Worm (Caenorhabditis elegans): ENCODE data around the gene F32H5.1.

Gene F32H5.1

DNA sequence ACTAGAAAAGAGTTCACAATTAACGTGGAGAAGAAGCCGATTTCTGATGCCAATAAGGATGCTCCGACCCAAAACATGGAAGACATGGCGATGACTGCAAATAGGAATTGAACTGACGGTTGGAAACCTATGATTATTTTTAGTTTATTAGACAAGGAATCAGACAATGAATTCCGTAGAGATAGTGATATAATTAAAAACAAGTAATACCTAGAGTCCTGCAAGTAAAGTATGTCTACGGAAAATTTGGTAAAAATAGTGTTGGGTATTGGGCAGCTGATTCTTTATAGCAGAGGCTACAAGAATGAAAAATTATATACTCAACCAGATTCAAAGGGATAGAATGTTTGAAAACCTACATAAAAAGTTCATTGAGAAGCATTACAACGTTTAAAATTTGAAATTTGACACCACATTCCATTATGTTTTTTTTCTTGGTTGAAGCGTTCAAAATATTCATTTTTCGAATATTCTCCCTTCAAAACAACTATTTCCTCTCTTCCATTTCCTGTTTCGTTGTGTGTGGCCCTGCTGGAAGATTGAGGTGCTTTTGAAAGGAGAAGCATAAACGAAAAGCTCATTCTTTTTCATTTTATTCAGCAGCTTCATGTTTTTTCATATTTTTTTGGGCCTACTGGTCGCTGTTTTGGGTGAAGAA is 18.1 kb downstream of the F32H5.1 start, which contains the start of the genes str-4 and lgc-48:
Gene str-4, minus strand, starts transcription at position 101 of the 658 bp plus-strand sequence.
Gene lgc-48, plus strand, starts transcription at position 608 of the 658 bp plus-strand sequence.
- TF ChIP-seq dmd-6 (GFP tag; IDR thresholded peaks at IDR 0.05) (no peak), spr-3 (GFP tag; optimal IDR thresholded peaks at IDR 0.05) (no peak), unc-62 (GFP tag; optimal IDR thresholded peaks at IDR 0.05 in 1 of 2) (peak in 1 of 2 experiments; percentile 11), unc-62 (tag; optimal IDR thresholded peaks at IDR 0.05) (no peak), vab-7 (GFP tag; IDR thresholded peaks at IDR 0.05) (no peak), lin-39 (tag; optimal IDR thresholded peaks at IDR 0.05) (no peak), nhr-102 (tag; optimal IDR thresholded peaks at IDR 0.05) (no peak), nhr-28 (tag; optimal IDR thresholded peaks at IDR 0.05) (no peak)

DNA sequence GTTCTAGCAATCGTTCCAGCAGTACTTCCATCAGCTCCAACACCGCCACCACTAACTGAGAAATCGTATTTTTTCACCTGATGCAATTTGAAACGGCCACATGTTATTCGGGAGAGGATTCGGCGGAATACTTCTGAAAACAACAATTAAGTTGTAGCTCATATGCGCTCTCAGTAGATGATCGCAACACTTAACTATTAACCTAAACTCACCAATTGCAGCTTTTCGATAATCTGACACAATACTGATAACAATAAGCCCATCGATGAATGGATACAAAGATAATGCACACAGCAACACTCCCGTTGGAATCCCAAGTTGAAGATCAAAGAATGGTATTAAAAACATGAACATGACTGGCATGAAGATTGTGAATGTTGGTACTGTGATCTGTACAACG is 19.8 kb downstream of the F32H5.1 start:
- TF ChIP-seq unc-62 (GFP tag; optimal IDR thresholded peaks at IDR 0.05 in 1 of 2) (peak in 1 of 2 experiments; percentile 96), unc-62 (tag; optimal IDR thresholded peaks at IDR 0.05) (no peak), nhr-10 (tag; optimal IDR thresholded peaks at IDR 0.05) (no peak)

DNA sequence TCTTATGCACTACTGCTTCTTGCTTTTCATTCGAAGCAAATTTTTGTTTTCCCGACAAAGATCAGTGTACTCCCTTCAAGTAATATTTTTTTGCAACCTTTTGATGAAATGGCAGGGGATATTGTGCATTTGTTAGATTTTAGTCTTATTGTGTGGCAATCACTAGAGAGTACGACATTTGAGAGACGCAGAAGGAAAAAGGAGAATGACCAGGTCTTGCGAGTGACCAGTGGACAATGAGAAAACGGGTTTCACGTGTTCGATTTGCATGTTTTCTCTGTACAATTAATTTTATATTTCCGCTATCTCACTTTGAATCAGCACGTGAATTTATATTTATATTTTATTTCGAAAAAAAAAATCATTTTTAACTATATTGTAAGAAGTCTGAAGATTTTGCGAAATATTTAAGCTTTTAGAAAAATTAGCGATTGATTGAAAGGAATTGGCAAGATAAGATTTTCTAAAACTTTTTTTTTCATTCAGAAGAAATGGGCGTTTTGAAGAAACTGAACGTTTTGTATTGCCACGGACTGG is 21.9 kb downstream of the F32H5.1 start, which contains the start of gene C50B6.9:
Gene C50B6.9, plus strand, starts transcription at position 487 of the 537 bp plus-strand sequence.
- TF ChIP-seq madf-5 (GFP tag; IDR thresholded peaks at IDR 0.05) (no peak), nhr-6 (tag; optimal IDR thresholded peaks at IDR 0.05) (peak; percentile 14), T26A8.4 (GFP tag; IDR thresholded peaks at IDR 0.05) (no peak), unc-62 (GFP tag; optimal IDR thresholded peaks at IDR 0.05 in 1 of 2) (peak in 1 of 2 experiments; percentile 28), unc-62 (tag; optimal IDR thresholded peaks at IDR 0.05) (no peak), aly-2 (tag; optimal IDR thresholded peaks at IDR 0.05) (no peak), hlh-30 (tag; optimal IDR thresholded peaks at IDR 0.05; ENCODE audit: insufficient read depth) (peak; percentile 80), nhr-77 (tag; optimal IDR thresholded peaks at IDR 0.05) (no peak), mdl-1 (tag; optimal IDR thresholded peaks at IDR 0.05) (peak in 1 of 2 experiments; percentile 52), D1046.2 (GFP tag; IDR thresholded peaks at IDR 0.05) (no peak), php-3 (GFP tag; IDR thresholded peaks at IDR 0.05) (no peak), nhr-28 (tag; optimal IDR thresholded peaks at IDR 0.05) (no peak), pqm-1 (tag; optimal IDR thresholded peaks at IDR 0.05) (no peak)

DNA sequence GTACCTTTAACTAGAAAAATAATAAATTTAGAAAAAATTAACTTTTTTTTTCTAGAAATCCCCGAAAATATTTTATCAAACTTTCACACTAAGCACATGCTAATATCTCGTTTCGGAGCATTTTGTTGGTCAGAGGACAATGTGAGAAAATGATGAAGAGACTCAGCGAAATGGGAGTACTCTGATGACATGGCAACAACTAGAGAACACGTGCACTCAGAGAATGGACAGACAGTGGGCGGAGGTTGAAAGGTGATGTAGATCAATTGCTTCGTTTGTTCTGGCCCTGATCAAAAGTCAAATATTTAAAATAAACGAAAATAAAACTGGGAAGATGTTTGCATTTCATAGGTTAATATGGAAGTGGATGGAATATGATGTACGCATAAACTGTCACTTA is 23.4 kb downstream of the F32H5.1 start:
- TF ChIP-seq hlh-30 (tag; optimal IDR thresholded peaks at IDR 0.05; ENCODE audit: insufficient read depth) (peak; percentile 60), T26A8.4 (GFP tag; IDR thresholded peaks at IDR 0.05) (no peak)

DNA sequence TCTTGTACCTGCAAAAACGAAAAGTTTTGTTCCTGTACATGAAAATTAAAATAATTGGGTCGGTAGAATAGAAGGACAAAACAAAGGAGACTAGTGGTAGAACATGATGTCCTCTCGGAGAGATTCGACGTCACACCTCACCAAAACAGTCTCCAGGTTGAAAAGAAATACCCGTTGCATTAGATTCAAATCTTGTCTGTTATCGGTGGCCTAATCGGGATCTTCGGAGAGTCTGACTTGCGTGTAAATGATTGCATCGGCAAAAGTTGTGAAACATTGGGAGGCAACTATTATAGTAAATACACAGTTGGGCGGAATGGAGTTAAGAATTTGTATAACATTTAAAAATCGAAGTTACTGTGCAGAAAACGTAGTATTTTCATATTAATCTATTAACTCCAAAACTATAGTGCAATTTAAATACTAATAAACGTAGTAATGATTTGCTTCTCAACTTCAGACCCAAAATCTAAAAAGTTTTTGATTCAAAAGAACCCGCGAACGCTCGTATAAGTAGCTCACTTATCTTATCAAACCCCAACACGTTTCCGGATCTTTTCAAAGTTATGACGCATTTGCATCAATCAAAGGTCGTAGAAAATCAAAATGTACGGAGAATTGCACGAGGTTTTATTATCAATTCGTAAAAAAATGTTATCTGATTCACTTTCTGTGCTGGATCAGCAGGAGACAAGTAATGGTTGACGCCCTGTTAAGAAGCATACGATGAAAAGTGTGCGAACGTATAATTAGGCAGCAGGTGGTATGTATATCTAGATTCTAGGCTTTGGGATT is 24.3 kb downstream of the F32H5.1 start, which contains the start of gene nhr-168:
Gene nhr-168, minus strand, starts transcription at position 486 of the 795 bp plus-strand sequence.
- no peak for TF ChIP-seq nhr-48 (tag; optimal IDR thresholded peaks at IDR 0.05)
- TF ChIP-seq daf-16 (GFP tag; optimal IDR thresholded peaks at IDR 0.05) = no peak
- peak; percentile 32 for TF ChIP-seq daf-16 (tag; optimal IDR thresholded peaks at IDR 0.05)
- no peak for TF ChIP-seq nhr-11 (tag; optimal IDR thresholded peaks at IDR 0.05)
- no peak for TF ChIP-seq nhr-102 (tag; optimal IDR thresholded peaks at IDR 0.05)
- no peak for TF ChIP-seq ctbp-1 (GFP tag; IDR thresholded peaks at IDR 0.05)
- no peak for TF ChIP-seq Y75B8A.6 (GFP tag; IDR thresholded peaks at IDR 0.05)
- no peak for TF ChIP-seq rbr-2 (tag; optimal IDR thresholded peaks at IDR 0.05)
- 0 out of 2 replicates have a peak, but pooled peaks have one; percentile 25 for TF ChIP-seq lin-1 (GFP tag; IDR thresholded peaks at IDR 0.05)
- TF ChIP-seq gei-8 (GFP tag; optimal IDR thresholded peaks at IDR 0.05) = no peak
- TF ChIP-seq ztf-11 (tag; optimal IDR thresholded peaks at IDR 0.05) = no peak
- TF ChIP-seq D1046.2 (GFP tag; IDR thresholded peaks at IDR 0.05) = no peak
- no peak for TF ChIP-seq zip-2 (tag; optimal IDR thresholded peaks at IDR 0.05)
- TF ChIP-seq nhr-25 (tag; optimal IDR thresholded peaks at IDR 0.05; ENCODE audit: borderline replicate concordance, insufficient read depth) = no peak
- no peak for TF ChIP-seq hif-1 (tag; optimal IDR thresholded peaks at IDR 0.05)
- no peak for TF ChIP-seq duxl-1 (tag; optimal IDR thresholded peaks at IDR 0.05; ENCODE audit: poor library complexity)
- TF ChIP-seq ceh-82 (tag; optimal IDR thresholded peaks at IDR 0.05) = no peak
- no peak for TF ChIP-seq dmd-8 (GFP tag; IDR thresholded peaks at IDR 0.05)
- no peak for TF ChIP-seq jun-1 (tag; optimal IDR thresholded peaks at IDR 0.05)
- no peak for TF ChIP-seq pha-4 (GFP tag; IDR thresholded peaks at IDR 0.05)
- no peak for TF ChIP-seq pha-4 (tag; optimal IDR thresholded peaks at IDR 0.05)
- no peak for TF ChIP-seq skn-1 (tag; optimal IDR thresholded peaks at IDR 0.05)
- TF ChIP-seq hlh-11 (tag; optimal IDR thresholded peaks at IDR 0.05) = no peak
- no peak for TF ChIP-seq F44E2.7 (GFP tag; IDR thresholded peaks at IDR 0.05)

Data from whole organism, L4 larva.